Fruit fly (Drosophila melanogaster): ENCODE measurements around the gene Cdk8.

The Cdk8 gene

DNA sequence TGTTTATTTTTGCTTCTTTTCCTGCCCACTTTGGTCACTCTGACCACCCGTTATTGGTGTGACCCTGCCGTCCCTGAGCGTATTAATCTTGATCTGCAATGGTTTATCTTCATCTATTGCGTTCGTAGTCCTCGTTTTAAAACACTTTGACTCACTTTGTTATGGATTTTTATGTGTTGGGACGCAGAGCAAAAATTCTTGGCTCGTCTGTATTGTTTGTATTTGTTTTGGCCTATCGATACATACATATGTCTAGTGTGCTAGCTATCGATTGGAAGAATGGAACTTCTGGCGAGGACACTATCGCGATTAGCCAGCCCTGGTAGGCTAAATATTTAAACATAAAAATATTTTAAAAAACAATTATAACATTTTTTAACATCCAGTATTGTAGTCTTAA is 21.2 kb upstream of the Cdk8 start, which contains the start of gene CG10809 (continued):
- TF ChIP-seq knrl (GFP tag; IDR thresholded peaks at IDR 0.05; ENCODE audit: partially characterized antibody) = peak; percentile 95
- TF ChIP-seq CG3726 (GFP tag; IDR thresholded peaks at IDR 0.05) = no peak
- no peak for TF ChIP-seq CG10959 (GFP tag; IDR thresholded peaks at IDR 0.05)
- peak; percentile 75 for TF ChIP-seq nmo (GFP tag; optimal IDR thresholded peaks at IDR 0.05)
- TF ChIP-seq CG12391 (tag; optimal IDR thresholded peaks at IDR 0.05) = peak; percentile 67
- no peak for TF ChIP-seq NfI (GFP tag; optimal IDR thresholded peaks at IDR 0.05)
- no peak for TF ChIP-seq CG14965 (GFP tag; optimal IDR thresholded peaks at IDR 0.05; ENCODE audit: borderline replicate concordance)
- TF ChIP-seq Dip3 (GFP tag; optimal IDR thresholded peaks at IDR 0.05) = peak; percentile 8
- TF ChIP-seq CG17361 (GFP tag; IDR thresholded peaks at IDR 0.05) = peak; percentile 56; the same call in 2 of the 3 replicates
- peak; percentile 39 for TF ChIP-seq CG13296 (GFP tag; optimal IDR thresholded peaks at IDR 0.05)
- TF ChIP-seq wek (GFP tag; optimal IDR thresholded peaks at IDR 0.05) = no peak
- TF ChIP-seq CG10274 (GFP tag; optimal IDR thresholded peaks at IDR 0.05) = no peak
- peak; percentile 48 for TF ChIP-seq dmrt11E (tag; optimal IDR thresholded peaks at IDR 0.05)
- no peak for TF ChIP-seq CG12071 (GFP tag; optimal IDR thresholded peaks at IDR 0.05)
- peak; percentile 19 for TF ChIP-seq CG13775 (GFP tag; optimal IDR thresholded peaks at IDR 0.05)
- no peak for TF ChIP-seq CG10431 (GFP tag; optimal IDR thresholded peaks at IDR 0.05)
- TF ChIP-seq tin (GFP tag; optimal IDR thresholded peaks at IDR 0.05) = peak; percentile 29
- TF ChIP-seq CG3995 (GFP tag; optimal IDR thresholded peaks at IDR 0.05) = peak; percentile 43
- peak; percentile 4 for TF ChIP-seq CG10147 (GFP tag; optimal IDR thresholded peaks at IDR 0.05)
- no peak for TF ChIP-seq Asciz (GFP tag; optimal IDR thresholded peaks at IDR 0.05)
- no peak for TF ChIP-seq CG3838 (GFP tag; optimal IDR thresholded peaks at IDR 0.05)
- no peak for TF ChIP-seq so (GFP tag; IDR thresholded peaks at IDR 0.05)
- TF ChIP-seq CG8388 (GFP tag; optimal IDR thresholded peaks at IDR 0.05) = no peak
- TF ChIP-seq ham (GFP tag; IDR thresholded peaks at IDR 0.05) = no peak
- TF ChIP-seq CG3281 (GFP tag; optimal IDR thresholded peaks at IDR 0.05) = peak; percentile 24
- no peak for TF ChIP-seq Hey (tag; optimal IDR thresholded peaks at IDR 0.05)
- TF ChIP-seq HLH54F (GFP tag; optimal IDR thresholded peaks at IDR 0.05) = no peak
- peak; percentile 18; the same call in 1 of the 4 replicates for TF ChIP-seq Gug (GFP tag; IDR thresholded peaks at IDR 0.05)
- TF ChIP-seq CG1792 (GFP tag; optimal IDR thresholded peaks at IDR 0.05) = peak; percentile 20
- TF ChIP-seq CG16863 (GFP tag; optimal IDR thresholded peaks at IDR 0.05) = no peak
- TF ChIP-seq zfh2 (GFP tag; optimal IDR thresholded peaks at IDR 0.05) = peak; percentile 44
- no peak for TF ChIP-seq CG8281 (tag; optimal IDR thresholded peaks at IDR 0.05)
- TF ChIP-seq stwl (tag; optimal IDR thresholded peaks at IDR 0.05) = peak; percentile 87
- peak; percentile 85 for TF ChIP-seq pzg (GFP tag; optimal IDR thresholded peaks at IDR 0.05)
- TF ChIP-seq CHES-1-like (GFP tag; optimal IDR thresholded peaks at IDR 0.05) = peak; percentile 69
- TF ChIP-seq unc-4 (GFP tag; IDR thresholded peaks at IDR 0.05; ENCODE audit: partially characterized antibody) = peak; percentile 91
- peak; percentile 20 for TF ChIP-seq CG9609 (GFP tag; optimal IDR thresholded peaks at IDR 0.05)
- TF ChIP-seq dati (GFP tag; IDR thresholded peaks at IDR 0.05) = no peak
- TF ChIP-seq lab (GFP tag; optimal IDR thresholded peaks at IDR 0.05) = no peak
- no peak for TF ChIP-seq gem (tag; optimal IDR thresholded peaks at IDR 0.05)
- TF ChIP-seq sima (GFP tag; optimal IDR thresholded peaks at IDR 0.05) = no peak
- TF ChIP-seq Dll (GFP tag; IDR thresholded peaks at IDR 0.05; ENCODE audit: partially characterized antibody) = peak; percentile 92
- no peak for TF ChIP-seq Ssrp (tag; optimal IDR thresholded peaks at IDR 0.05)
- peak; percentile 40 for TF ChIP-seq HmgZ (tag; optimal IDR thresholded peaks at IDR 0.05)
- peak; percentile 12 for TF ChIP-seq Antp (GFP tag; optimal IDR thresholded peaks at IDR 0.05)
- peak; percentile 37 for TF ChIP-seq cg (GFP tag; optimal IDR thresholded peaks at IDR 0.05)
- no peak for TF ChIP-seq hkb (optimal IDR thresholded peaks at IDR 0.05)
- no peak for TF ChIP-seq hkb (GFP tag; IDR thresholded peaks at IDR 0.05)
- TF ChIP-seq CG16813 (GFP tag; IDR thresholded peaks at IDR 0.05; ENCODE audit: partially characterized antibody) = peak; percentile 95
- no peak for TF ChIP-seq cwo (GFP tag; optimal IDR thresholded peaks at IDR 0.05)
- no peak for TF ChIP-seq br (optimal IDR thresholded peaks at IDR 0.05)

Data from whole organism, embryonic.